Worm (Caenorhabditis elegans) whole organism, L1 larva: ENCODE results near the gene his-70.

Experiments
- aha-1 ChIP-seq: fragments of 150-350 bp; optimal IDR thresholded peaks from 2 replicates; lab custom pipeline; 2014; ENCODE audit warnings: missing biosample characterization, missing genetic modification characterization
- alr-1 ChIP-seq: fragments of 200-800 bp; sonication (Bioruptor generic); optimal IDR thresholded peaks from 2 replicates; lab custom pipeline; 2018; ENCODE audit warnings: borderline replicate concordance, mild to moderate bottlenecking, missing genetic modification characterization, missing compliant biosample characterization
- aly-2 ChIP-seq: fragments of 150-350 bp; optimal IDR thresholded peaks from 2 replicates; lab custom pipeline; 2014; ENCODE audit warnings: missing biosample characterization, missing genetic modification characterization
- ama-1 ChIP-seq: fragments of 150-350 bp; optimal IDR thresholded peaks from 2 replicates; lab custom pipeline; 2014
- blmp-1 ChIP-seq: fragments of 150-350 bp; optimal IDR thresholded peaks from 2 replicates; lab custom pipeline; 2014; ENCODE audit warnings: missing biosample characterization, missing genetic modification characterization
- ceh-63 ChIP-seq: fragments of 200-800 bp; sonication (Bioruptor generic); optimal IDR thresholded peaks from 2 replicates; lab custom pipeline; 2018; ENCODE audit warnings: mild to moderate bottlenecking, missing genetic modification characterization, missing compliant biosample characterization
- ceh-8 ChIP-seq: fragments of 200-800 bp; sonication (Bioruptor generic); optimal IDR thresholded peaks from 2 replicates; lab custom pipeline; 2018; ENCODE audit warnings: mild to moderate bottlenecking, missing genetic modification characterization, moderate library complexity, missing compliant biosample characterization
- ceh-82 ChIP-seq, 3 experiments: fragments of 150-350 bp in 1 of 3; sonication (generic microtip) in 2 of 3; optimal IDR thresholded peaks; 2 replicates each; lab custom pipeline; 2014 to 2017; ENCODE audit warnings: missing biosample characterization in 3 of 3, missing genetic modification characterization in 3 of 3
- dsc-1 ChIP-seq: sonication (generic microtip); optimal IDR thresholded peaks from 2 replicates; lab custom pipeline; 2016; ENCODE audit warnings: mild to moderate bottlenecking, missing genetic modification characterization, missing compliant biosample characterization
- egl-27 ChIP-seq, 2 experiments: fragments of 150-350 bp in 1 of 2; sonication (generic microtip); optimal IDR thresholded peaks; 3 replicates each; lab custom pipeline; 2017 to 2018; ENCODE audit warnings: missing biosample characterization in 2 of 2, missing genetic modification characterization in 2 of 2, missing genetic modification reagents in 2 of 2
- elt-2 ChIP-seq: sonication (generic microtip); optimal IDR thresholded peaks from 2 replicates; lab custom pipeline; 2016; ENCODE audit warnings: missing genetic modification characterization, mild to moderate bottlenecking, inconsistent platforms, missing compliant biosample characterization, missing genetic modification reagents
- ets-5 ChIP-seq: fragments of 200-800 bp; sonication (Bioruptor generic); IDR thresholded peaks from 2 replicates; pipeline ENCODE4 v1.3.6; 2022; ENCODE audit warnings: missing genetic modification characterization, missing compliant biosample characterization
- fkh-10 ChIP-seq: sonication (generic microtip); optimal IDR thresholded peaks from 2 replicates; lab custom pipeline; 2017; ENCODE audit warnings: missing biosample characterization, missing genetic modification reagents, missing genetic modification characterization
- fkh-4 ChIP-seq: sonication (generic microtip); optimal IDR thresholded peaks from 2 replicates; lab custom pipeline; 2016; ENCODE audit warnings: missing compliant biosample characterization, missing genetic modification characterization, borderline replicate concordance
- fkh-8 ChIP-seq: sonication (generic microtip); optimal IDR thresholded peaks from 2 replicates; lab custom pipeline; 2016; ENCODE audit warnings: mild to moderate bottlenecking, missing genetic modification characterization, missing compliant biosample characterization
- fos-1 ChIP-seq: fragments of 150-350 bp; optimal IDR thresholded peaks from 2 replicates; lab custom pipeline; 2014; ENCODE audit warnings: missing biosample characterization, missing genetic modification characterization
- hlh-4 ChIP-seq: sonication (generic microtip); optimal IDR thresholded peaks from 2 replicates; lab custom pipeline; 2016; ENCODE audit warnings: mild to moderate bottlenecking, missing genetic modification characterization, missing compliant biosample characterization
- hpl-2 ChIP-seq: fragments of 150-350 bp; optimal IDR thresholded peaks from 2 replicates; lab custom pipeline; 2014; ENCODE audit warnings: missing biosample characterization, missing genetic modification reagents, missing genetic modification characterization
- irx-1 ChIP-seq: sonication (generic microtip); optimal IDR thresholded peaks from 2 replicates; lab custom pipeline; 2016; ENCODE audit warnings: missing genetic modification characterization, missing compliant biosample characterization
- isw-1 ChIP-seq: fragments of 200-800 bp; sonication (Bioruptor generic); IDR thresholded peaks from 2 replicates; pipeline ENCODE4 v1.3.6; 2022; ENCODE audit warnings: missing genetic modification characterization, missing compliant biosample characterization
- jun-1 ChIP-seq: fragments of 150-350 bp; optimal IDR thresholded peaks from 2 replicates; lab custom pipeline; 2014; ENCODE audit warnings: missing biosample characterization, missing genetic modification reagents, missing genetic modification characterization
- lin-13 ChIP-seq: fragments of 150-350 bp; optimal IDR thresholded peaks from 2 replicates; lab custom pipeline; 2014; ENCODE audit warnings: missing biosample characterization, missing genetic modification reagents, missing genetic modification characterization
- lin-14 ChIP-seq: fragments of 200-800 bp; sonication (Bioruptor generic); optimal IDR thresholded peaks from 2 replicates; lab custom pipeline; 2018; ENCODE audit warnings: mild to moderate bottlenecking, missing genetic modification characterization, moderate library complexity, missing compliant biosample characterization
- lin-35 ChIP-seq, 2 experiments: fragments of 150-350 bp; optimal IDR thresholded peaks; 2 replicates each; lab custom pipeline; 2014; ENCODE audit warnings: missing biosample characterization in 2 of 2, missing genetic modification characterization in 2 of 2, missing genetic modification reagents in 2 of 2
- lin-39 ChIP-seq: fragments of 150-350 bp; optimal IDR thresholded peaks from 2 replicates; lab custom pipeline; 2014; ENCODE audit warnings: missing biosample characterization, missing genetic modification reagents, missing genetic modification characterization
- lsy-2 ChIP-seq, 2 experiments: fragments of 150-350 bp; optimal IDR thresholded peaks; 2 replicates each; lab custom pipeline; 2014; ENCODE audit warnings: missing biosample characterization in 2 of 2, missing genetic modification characterization in 2 of 2
- mdl-1 ChIP-seq, 2 experiments: fragments of 150-350 bp; optimal IDR thresholded peaks; 2 replicates each; lab custom pipeline; 2014 to 2017; ENCODE audit warnings: missing biosample characterization in 2 of 2, missing genetic modification characterization in 2 of 2, inconsistent platforms in 1 of 2
- mef-2 ChIP-seq: fragments of 150-350 bp; optimal IDR thresholded peaks from 2 replicates; lab custom pipeline; 2014; ENCODE audit warnings: missing biosample characterization, missing genetic modification characterization
- mep-1 ChIP-seq: fragments of 150-350 bp; optimal IDR thresholded peaks from 2 replicates; lab custom pipeline; 2014; ENCODE audit warnings: missing biosample characterization, missing genetic modification characterization
- nhr-19 ChIP-seq: fragments of 200-800 bp; sonication (Bioruptor generic); conservative IDR thresholded peaks from 2 replicates; pipeline ENCODE4 v1.3.6; 2022; ENCODE audit warnings: missing genetic modification characterization, missing compliant biosample characterization
- nhr-20 ChIP-seq: sonication (generic microtip); optimal IDR thresholded peaks from 2 replicates; lab custom pipeline; 2016; ENCODE audit warnings: mild to moderate bottlenecking, missing genetic modification characterization, missing compliant biosample characterization
- nhr-237 ChIP-seq: fragments of 150-350 bp; optimal IDR thresholded peaks from 2 replicates; lab custom pipeline; 2014; ENCODE audit warnings: missing biosample characterization, missing genetic modification characterization
- nhr-28 ChIP-seq: fragments of 150-350 bp; optimal IDR thresholded peaks from 2 replicates; lab custom pipeline; 2014; ENCODE audit warnings: missing biosample characterization, missing genetic modification characterization
- nhr-47 ChIP-seq: sonication (generic microtip); optimal IDR thresholded peaks from 2 replicates; lab custom pipeline; 2016; ENCODE audit warnings: mild to moderate bottlenecking, missing genetic modification characterization, moderate library complexity, missing compliant biosample characterization
- nhr-77 ChIP-seq: fragments of 150-350 bp; optimal IDR thresholded peaks from 2 replicates; lab custom pipeline; 2014; ENCODE audit warnings: missing biosample characterization, missing genetic modification characterization
- nhr-84 ChIP-seq: sonication (generic microtip); optimal IDR thresholded peaks from 2 replicates; lab custom pipeline; 2017; ENCODE audit warnings: missing biosample characterization, missing genetic modification characterization
- nhr-85 ChIP-seq: sonication (generic microtip); peaks from one replicate; lab custom pipeline; 2016; ENCODE audit warnings: missing genetic modification characterization, inconsistent platforms, missing compliant biosample characterization
- pag-3 ChIP-seq: sonication (generic microtip); optimal IDR thresholded peaks from 2 replicates; lab custom pipeline; 2017; ENCODE audit warnings: missing genetic modification characterization, mild to moderate bottlenecking, missing compliant biosample characterization, antibody characterized with exemption, borderline replicate concordance; ENCODE audit not compliant: insufficient read depth
- pax-3 ChIP-seq: fragments of 200-800 bp; sonication (Bioruptor generic); optimal IDR thresholded peaks from 2 replicates; lab custom pipeline; 2018; ENCODE audit warnings: mild to moderate bottlenecking, missing genetic modification characterization, moderate library complexity, missing compliant biosample characterization
- pqm-1 ChIP-seq: sonication (generic microtip); optimal IDR thresholded peaks from 3 replicates; lab custom pipeline; 2017; ENCODE audit warnings: missing biosample characterization, missing genetic modification characterization
- skn-1 ChIP-seq: fragments of 150-350 bp; optimal IDR thresholded peaks from 2 replicates; lab custom pipeline; 2014; ENCODE audit warnings: missing biosample characterization, missing genetic modification characterization
- snu-23 ChIP-seq: sonication (generic microtip); optimal IDR thresholded peaks from 2 replicates; lab custom pipeline; 2016; ENCODE audit warnings: missing genetic modification characterization, missing compliant biosample characterization
- sox-4 ChIP-seq: sonication (generic microtip); optimal IDR thresholded peaks from 2 replicates; lab custom pipeline; 2016; ENCODE audit warnings: missing genetic modification characterization, missing compliant biosample characterization
- sptf-1 ChIP-seq: fragments of 150-350 bp; optimal IDR thresholded peaks from 2 replicates; lab custom pipeline; 2014; ENCODE audit warnings: missing biosample characterization, missing genetic modification characterization
- swsn-7 ChIP-seq: sonication (generic microtip); optimal IDR thresholded peaks from 2 replicates; lab custom pipeline; 2016; ENCODE audit warnings: missing genetic modification characterization, missing compliant biosample characterization
- tlp-1 ChIP-seq: fragments of 150-350 bp; optimal IDR thresholded peaks from 2 replicates; lab custom pipeline; 2014; ENCODE audit warnings: missing biosample characterization, missing genetic modification characterization
- unc-130 ChIP-seq: fragments of 150-350 bp; optimal IDR thresholded peaks from 2 replicates; lab custom pipeline; 2017; ENCODE audit warnings: missing biosample characterization, missing genetic modification characterization, inconsistent platforms
- unc-62 ChIP-seq: fragments of 150-350 bp; optimal IDR thresholded peaks from 2 replicates; lab custom pipeline; 2014; ENCODE audit warnings: missing biosample characterization, missing genetic modification reagents, missing genetic modification characterization
- unc-86 ChIP-seq: sonication (generic microtip); optimal IDR thresholded peaks from 2 replicates; lab custom pipeline; 2016; ENCODE audit warnings: missing genetic modification characterization, missing compliant biosample characterization
- unc-98 ChIP-seq: fragments of 200-800 bp; sonication (Bioruptor generic); IDR thresholded peaks from 2 replicates; pipeline ENCODE4 v1.3.6; 2022; ENCODE audit warnings: missing genetic modification characterization, missing compliant biosample characterization
- xbp-1 ChIP-seq: sonication (generic microtip); optimal IDR thresholded peaks from 2 replicates; lab custom pipeline; 2016; ENCODE audit warnings: missing genetic modification characterization, missing compliant biosample characterization
- zip-4 ChIP-seq: fragments of 200-800 bp; sonication (Bioruptor generic); optimal IDR thresholded peaks from 2 replicates; lab custom pipeline; 2018; ENCODE audit warnings: mild to moderate bottlenecking, missing genetic modification characterization, moderate library complexity, missing compliant biosample characterization
- ztf-11 ChIP-seq, 2 experiments: sonication (generic microtip); optimal IDR thresholded peaks; 2 replicates each; lab custom pipeline; 2016 to 2017; ENCODE audit warnings: missing genetic modification characterization in 2 of 2, missing biosample characterization in 1 of 2, missing compliant biosample characterization in 1 of 2
- ztf-4 ChIP-seq: fragments of 150-350 bp; optimal IDR thresholded peaks from 2 replicates; lab custom pipeline; 2014; ENCODE audit warnings: missing biosample characterization, missing genetic modification characterization

The his-70 gene

ce11 chrIII:4087565-4087964 is 27.6 kb upstream of the his-70 start:
- peak; percentile 24 for TF ChIP-seq irx-1 (tag; lab: Kevin White, UChicago)
- TF ChIP-seq sox-4 (tag; lab: Kevin White, UChicago), result no peak
- TF ChIP-seq tlp-1 (tag; lab: Kevin White, UChicago), result no peak
- TF ChIP-seq unc-130 (tag; lab: Kevin White, UChicago), result peak; percentile 75
- TF ChIP-seq alr-1 (tag; lab: Kevin White, UChicago), result no peak
- peak; percentile 57 for TF ChIP-seq fos-1 (tag; lab: Kevin White, UChicago)
- peak; percentile 65 for TF ChIP-seq jun-1 (tag; lab: Kevin White, UChicago)
- peak; percentile 61 for TF ChIP-seq xbp-1 (tag; lab: Kevin White, UChicago)
- no peak for TF ChIP-seq ztf-11 (tag; optimal IDR thresholded peaks at IDR 0.05; lab: Kevin White, UChicago)
- peak; percentile 92 to 94 for TF ChIP-seq lin-35 (GFP tag; optimal IDR thresholded peaks at IDR 0.05; lab: Kevin White, UChicago)
- TF ChIP-seq ceh-82 (tag; optimal IDR thresholded peaks at IDR 0.05; lab: Kevin White, UChicago), result peak; percentile 45 to 92 (median 57)
- TF ChIP-seq nhr-28 (tag; lab: Kevin White, UChicago), result no peak
- TF ChIP-seq pag-3 (tag; lab: Kevin White, UChicago), result no peak
- TF ChIP-seq hlh-4 (tag; lab: Kevin White, UChicago), result no peak
- no peak for TF ChIP-seq aha-1 (tag; lab: Kevin White, UChicago)
- peak in 1 of 2 experiments; percentile 78 for TF ChIP-seq mdl-1 (tag; optimal IDR thresholded peaks at IDR 0.05; lab: Kevin White, UChicago)
- TF ChIP-seq ets-5 (GFP tag; lab: Robert Waterston, UW), result no peak
- peak; percentile 71 for TF ChIP-seq snu-23 (GFP tag; lab: Kevin White, UChicago)
- no peak for TF ChIP-seq zip-4
- peak; percentile 79 for TF ChIP-seq mep-1 (tag; lab: Kevin White, UChicago)
- peak; percentile 74 for TF ChIP-seq nhr-77 (tag; lab: Kevin White, UChicago)
- no peak for TF ChIP-seq sptf-1 (tag; lab: Kevin White, UChicago)
- TF ChIP-seq isw-1, result peak; percentile 49
- peak; percentile 62 for TF ChIP-seq swsn-7
- no peak for TF ChIP-seq nhr-84
- no peak for TF ChIP-seq fkh-4 (tag; lab: Kevin White, UChicago)
- TF ChIP-seq elt-2 (tag; lab: Kevin White, UChicago), result no peak
- peak; percentile 5 for TF ChIP-seq nhr-237 (tag; lab: Kevin White, UChicago)
- TF ChIP-seq aly-2 (tag; lab: Kevin White, UChicago), result no peak
- TF ChIP-seq ztf-4 (tag; lab: Kevin White, UChicago), result peak; percentile 28
- no peak for TF ChIP-seq mef-2 (tag; lab: Kevin White, UChicago)
- no peak for TF ChIP-seq ceh-63 (GFP tag; lab: Kevin White, UChicago)
- TF ChIP-seq unc-98 (GFP tag; lab: Robert Waterston, UW), result no peak
- TF ChIP-seq lin-14 (GFP tag; lab: Kevin White, UChicago), result peak; percentile 92
- TF ChIP-seq lin-39, result no peak
- TF ChIP-seq dsc-1 (tag; lab: Kevin White, UChicago), result peak; percentile 54
- peak; percentile 44 for TF ChIP-seq pax-3 (tag; lab: Kevin White, UChicago)
- no peak for TF ChIP-seq pqm-1 (tag; lab: Kevin White, UChicago)
- peak; percentile 62 for TF ChIP-seq nhr-47
- TF ChIP-seq lsy-2 (tag; optimal IDR thresholded peaks at IDR 0.05; lab: Kevin White, UChicago), result peak; percentile 58 to 89
- peak; percentile 60 for TF ChIP-seq nhr-20
- peak; percentile 42; the same call in 1 of the 2 replicates for TF ChIP-seq nhr-19 (GFP tag; lab: Robert Waterston, UW)
- TF ChIP-seq ama-1 (lab: Kevin White, UChicago), result no peak
- TF ChIP-seq unc-62, result no peak
- no peak for TF ChIP-seq fkh-10 (GFP tag; lab: Kevin White, UChicago)
- peak; percentile 84 for TF ChIP-seq lin-13 (GFP tag; lab: Kevin White, UChicago)
- TF ChIP-seq egl-27 (tag; optimal IDR thresholded peaks at IDR 0.05; lab: Kevin White, UChicago), result no peak
- no peak for TF ChIP-seq ceh-8
- TF ChIP-seq fkh-8, result peak; percentile 67
- TF ChIP-seq blmp-1 (tag; lab: Kevin White, UChicago), result peak; percentile 75
- TF ChIP-seq hpl-2 (GFP tag; lab: Kevin White, UChicago), result no peak
- no peak for TF ChIP-seq unc-86 (tag; lab: Kevin White, UChicago)
- peak; percentile 64 for TF ChIP-seq skn-1 (tag; lab: Kevin White, UChicago)
- TF ChIP-seq nhr-85 (tag; lab: Kevin White, UChicago), result no peak
